Worm (Caenorhabditis elegans) whole organism, L3 larva: ENCODE results near the gene col-116.

Experiments
- aly-2 ChIP-seq: fragments of 150-350 bp; optimal IDR thresholded peaks from 2 replicates; lab custom pipeline; 2014; ENCODE audit warnings: missing biosample characterization, missing genetic modification characterization
- ceh-16 ChIP-seq: sonication (generic microtip); optimal IDR thresholded peaks from 2 replicates; lab custom pipeline; 2017; ENCODE audit warnings: missing biosample characterization, missing genetic modification characterization
- ceh-28 ChIP-seq: fragments of 150-350 bp; optimal IDR thresholded peaks from 2 replicates; lab custom pipeline; 2014; ENCODE audit warnings: missing biosample characterization, missing genetic modification reagents, missing genetic modification characterization
- daf-12 ChIP-seq: fragments of 150-350 bp; optimal IDR thresholded peaks from 2 replicates; lab custom pipeline; 2014; ENCODE audit warnings: missing biosample characterization, missing genetic modification reagents, missing genetic modification characterization
- lin-15B ChIP-seq: fragments of 150-350 bp; optimal IDR thresholded peaks from 2 replicates; lab custom pipeline; 2014; ENCODE audit warnings: missing biosample characterization, missing genetic modification characterization
- nhr-23 ChIP-seq: fragments of 150-350 bp; optimal IDR thresholded peaks from 2 replicates; lab custom pipeline; 2014; ENCODE audit warnings: missing biosample characterization, missing genetic modification reagents, missing genetic modification characterization
- nhr-43 ChIP-seq: sonication (generic microtip); optimal IDR thresholded peaks from 2 replicates; lab custom pipeline; 2016; ENCODE audit warnings: mild to moderate bottlenecking, missing genetic modification characterization, missing compliant biosample characterization; ENCODE audit not compliant: poor library complexity, severe bottlenecking
- snpc-4 ChIP-seq: fragments of 150-350 bp; optimal IDR thresholded peaks from 2 replicates; lab custom pipeline; 2014; ENCODE audit warnings: missing biosample characterization, missing genetic modification characterization
- unc-39 ChIP-seq: sonication (generic microtip); optimal IDR thresholded peaks from 4 replicates; lab custom pipeline; 2017; ENCODE audit warnings: missing biosample characterization, missing genetic modification characterization
- unc-62 ChIP-seq: fragments of 150-350 bp; sonication (generic microtip); optimal IDR thresholded peaks from 4 replicates; lab custom pipeline; 2014; ENCODE audit warnings: missing biosample characterization, missing genetic modification reagents, missing genetic modification characterization
- ztf-11 ChIP-seq: fragments of 150-350 bp; optimal IDR thresholded peaks from 2 replicates; lab custom pipeline; 2014; ENCODE audit warnings: missing biosample characterization, missing genetic modification characterization

- TF ChIP-seq ceh-16 = no peak
- TF ChIP-seq unc-39 (tag; lab: Kevin White, UChicago) = no peak
- TF ChIP-seq ztf-11 (tag; lab: Kevin White, UChicago) = no peak
- TF ChIP-seq daf-12 (tag; lab: Kevin White, UChicago) = no peak
- TF ChIP-seq unc-62 = no peak
- TF ChIP-seq snpc-4 (tag; lab: Kevin White, UChicago) = no peak
- TF ChIP-seq nhr-23 (tag; lab: Kevin White, UChicago) = no peak
- no peak for TF ChIP-seq ceh-28
- no peak for TF ChIP-seq nhr-43
- no peak for TF ChIP-seq aly-2
- TF ChIP-seq lin-15B (tag; lab: Kevin White, UChicago) = no peak
Measured at ce11 chrIV:8366295-8366694, 10.6 kb downstream of the col-116 start, which contains the start of gene aagr-1.
